Worm (Caenorhabditis elegans): ENCODE data around the gene T20D4.7.

ce11 chrV:3388299-3388698, 20.4 kb upstream of the T20D4.7 start:
- TF ChIP-seq nhr-11 (tag; optimal IDR thresholded peaks at IDR 0.05) (no peak), zag-1 (tag; optimal IDR thresholded peaks at IDR 0.05) (no peak), snpc-1.2 (GFP tag; IDR thresholded peaks at IDR 0.05) (no peak), ama-1 (optimal IDR thresholded peaks at IDR 0.05) (no peak), lin-38 (GFP tag; IDR thresholded peaks at IDR 0.05) (no peak), vab-7 (GFP tag; IDR thresholded peaks at IDR 0.05) (no peak)
